Fruit fly (Drosophila melanogaster) whole organism, embryonic: Measurements from ENCODE around the gene kibra.
A peak's percentile ranks its signal among the peaks of the same experiment; 100 is the strongest.

Experiments used
- B-H2 ChIP-seq: fragments of 200-800 bp; sonication (Bioruptor generic); optimal IDR thresholded peaks from 2 replicates; lab custom pipeline; 2018; ENCODE audit warnings: missing biosample characterization, mild to moderate bottlenecking, missing genetic modification characterization
- BEAF-32 ChIP-seq: fragments of 200-800 bp; sonication (Bioruptor generic); optimal IDR thresholded peaks from 3 replicates; lab custom pipeline; 2017; ENCODE audit warnings: missing biosample characterization, missing genetic modification characterization, mild to moderate bottlenecking, moderate library complexity, missing genetic modification reagents
- Bdp1 ChIP-seq: fragments of 200-800 bp; sonication (Bioruptor generic); optimal IDR thresholded peaks from 3 replicates; lab custom pipeline; 2016; ENCODE audit warnings: missing biosample characterization, missing genetic modification characterization
- Bgb ChIP-seq: fragments of 200-800 bp; sonication (Bioruptor generic); IDR thresholded peaks from 2 replicates; pipeline ENCODE4 v1.3.6; 2022; ENCODE audit warnings: missing biosample characterization, missing genetic modification characterization; ENCODE audit not compliant: partially characterized antibody
- CG11093 ChIP-seq: fragments of 200-800 bp; sonication (Bioruptor generic); IDR thresholded peaks from 3 replicates; pipeline ENCODE4 v1.3.6; 2022; ENCODE audit warnings: missing biosample characterization, missing genetic modification characterization
- CG11247 ChIP-seq: fragments of 200-800 bp; sonication (Bioruptor generic); IDR thresholded peaks from 2 replicates; pipeline ENCODE4 v1.3.6; 2022; ENCODE audit warnings: missing biosample characterization, missing genetic modification characterization
- CG12219 ChIP-seq: fragments of 200-800 bp; sonication (Bioruptor generic); optimal IDR thresholded peaks from 3 replicates; lab custom pipeline; 2018; ENCODE audit warnings: missing biosample characterization, mild to moderate bottlenecking, missing genetic modification characterization
- CG12236 ChIP-seq: fragments of 200-800 bp; sonication (Bioruptor generic); optimal IDR thresholded peaks from 2 replicates; lab custom pipeline; 2016; ENCODE audit warnings: missing biosample characterization, missing genetic modification characterization
- CG12299 ChIP-seq: fragments of 200-800 bp; sonication (Bioruptor generic); optimal IDR thresholded peaks from 2 replicates; lab custom pipeline; 2018; ENCODE audit warnings: missing biosample characterization, mild to moderate bottlenecking, missing genetic modification characterization
- CG12659 ChIP-seq: fragments of 200-800 bp; sonication (Bioruptor generic); optimal IDR thresholded peaks from 3 replicates; lab custom pipeline; 2017; ENCODE audit warnings: mild to moderate bottlenecking, missing biosample characterization, missing genetic modification reagents, missing genetic modification characterization
- CG14014 ChIP-seq: fragments of 200-800 bp; sonication (Bioruptor generic); IDR thresholded peaks from 2 replicates; pipeline ENCODE4 v1.3.6; 2022; ENCODE audit warnings: missing biosample characterization, missing genetic modification characterization
- CG14667 ChIP-seq: fragments of 200-800 bp; sonication (Bioruptor generic); IDR thresholded peaks from 2 replicates; pipeline ENCODE4 v1.3.6; 2022; ENCODE audit warnings: missing biosample characterization, missing genetic modification characterization
- CG15011 ChIP-seq: fragments of 200-800 bp; sonication (Bioruptor generic); optimal IDR thresholded peaks from 3 replicates; lab custom pipeline; 2018; ENCODE audit warnings: missing biosample characterization, mild to moderate bottlenecking, missing genetic modification characterization
- CG1647 ChIP-seq: fragments of 200-800 bp; sonication (Bioruptor generic); optimal IDR thresholded peaks from 3 replicates; lab custom pipeline; 2016; ENCODE audit warnings: missing biosample characterization, missing genetic modification characterization
- CG18599 ChIP-seq: fragments of 200-800 bp; sonication (Bioruptor generic); optimal IDR thresholded peaks from 3 replicates; lab custom pipeline; 2017; ENCODE audit warnings: missing biosample characterization, missing genetic modification characterization, mild to moderate bottlenecking, moderate library complexity, missing genetic modification reagents
- CG2120 ChIP-seq: fragments of 200-800 bp; sonication (Bioruptor generic); optimal IDR thresholded peaks from 3 replicates; lab custom pipeline; 2016; ENCODE audit warnings: missing biosample characterization, missing genetic modification characterization
- CG2712 ChIP-seq: fragments of 200-800 bp; optimal IDR thresholded peaks from 3 replicates; lab custom pipeline; 2019; ENCODE audit warnings: missing biosample characterization, mild to moderate bottlenecking, missing genetic modification characterization, moderate library complexity
- CG32767 ChIP-seq: fragments of 200-800 bp; sonication (Bioruptor generic); IDR thresholded peaks from 2 replicates; pipeline ENCODE4 v1.3.6; 2022; ENCODE audit warnings: missing biosample characterization, missing genetic modification characterization
- CG34376 ChIP-seq: fragments of 200-800 bp; sonication (Bioruptor generic); optimal IDR thresholded peaks from 2 replicates; lab custom pipeline; 2018; ENCODE audit warnings: missing biosample characterization, mild to moderate bottlenecking, missing genetic modification characterization
- CG34422 ChIP-seq: fragments of 200-800 bp; sonication (Bioruptor generic); IDR thresholded peaks from 3 replicates; pipeline ENCODE4 v1.3.6; 2022; ENCODE audit warnings: missing biosample characterization, missing genetic modification characterization
- CG4404 ChIP-seq: fragments of 200-800 bp; sonication (Bioruptor generic); IDR thresholded peaks from 2 replicates; pipeline ENCODE4 v1.3.6; 2022; ENCODE audit warnings: missing biosample characterization, missing genetic modification characterization
- CG7556 ChIP-seq: fragments of 200-800 bp; sonication (Bioruptor generic); optimal IDR thresholded peaks from 2 replicates; lab custom pipeline; 2017; ENCODE audit warnings: missing biosample characterization, mild to moderate bottlenecking, missing genetic modification characterization
- CG7928 ChIP-seq: fragments of 200-800 bp; sonication (Bioruptor generic); optimal IDR thresholded peaks from 2 replicates; lab custom pipeline; 2017; ENCODE audit warnings: missing biosample characterization, mild to moderate bottlenecking, missing genetic modification characterization
- CG7963 ChIP-seq: fragments of 200-800 bp; sonication (Bioruptor generic); IDR thresholded peaks from 3 replicates; pipeline ENCODE4 v1.3.6; 2022; ENCODE audit warnings: missing biosample characterization, missing genetic modification characterization; ENCODE audit not compliant: partially characterized antibody
- CG8388 ChIP-seq: fragments of 200-800 bp; sonication (Bioruptor generic); optimal IDR thresholded peaks from 2 replicates; lab custom pipeline; 2019; ENCODE audit warnings: missing biosample characterization, mild to moderate bottlenecking, missing genetic modification characterization, moderate library complexity
- CG8765 ChIP-seq: fragments of 200-800 bp; sonication (Bioruptor generic); IDR thresholded peaks from 2 replicates; pipeline ENCODE4 v1.3.6; 2022; ENCODE audit warnings: missing biosample characterization, missing genetic modification characterization
- CG8924 ChIP-seq: fragments of 200-800 bp; optimal IDR thresholded peaks from 3 replicates; lab custom pipeline; 2019; ENCODE audit warnings: missing biosample characterization, mild to moderate bottlenecking, missing genetic modification characterization, moderate library complexity
- CkIIα-i1 ChIP-seq: fragments of 200-800 bp; sonication (Bioruptor generic); IDR thresholded peaks from 2 replicates; pipeline ENCODE4 v1.3.6; 2022; ENCODE audit warnings: missing biosample characterization, missing genetic modification characterization
- E2f1 ChIP-seq: fragments of 200-800 bp; sonication (Bioruptor generic); IDR thresholded peaks from 2 replicates; pipeline ENCODE4 v1.3.6; 2022; ENCODE audit warnings: missing biosample characterization, missing genetic modification characterization
- Nf-YA ChIP-seq: fragments of 200-800 bp; sonication (Bioruptor generic); IDR thresholded peaks from 2 replicates; pipeline ENCODE4 v1.3.6; 2022; ENCODE audit warnings: missing biosample characterization, missing genetic modification characterization
- Ptx1 ChIP-seq: fragments of 200-800 bp; sonication (Bioruptor generic); IDR thresholded peaks from 2 replicates; pipeline ENCODE4 v1.3.6; 2022; ENCODE audit warnings: missing biosample characterization, missing genetic modification characterization
- Side ChIP-seq: fragments of 200-800 bp; sonication (Bioruptor generic); optimal IDR thresholded peaks from 2 replicates; lab custom pipeline; 2016; ENCODE audit warnings: missing biosample characterization, missing genetic modification characterization
- Spps ChIP-seq: fragments of 200-800 bp; sonication (Bioruptor generic); optimal IDR thresholded peaks from 2 replicates; lab custom pipeline; 2018; ENCODE audit warnings: missing biosample characterization, mild to moderate bottlenecking, missing genetic modification characterization
- al ChIP-seq: fragments of 200-800 bp; sonication (Bioruptor generic); IDR thresholded peaks from 2 replicates; pipeline ENCODE4 v1.3.6; 2022; ENCODE audit warnings: missing biosample characterization, missing genetic modification characterization
- bowl ChIP-seq: fragments of 200-800 bp; sonication (Bioruptor generic); IDR thresholded peaks from 2 replicates; pipeline ENCODE4 v1.3.6; 2022; ENCODE audit warnings: missing biosample characterization, missing genetic modification characterization
- ci ChIP-seq: fragments of 200-800 bp; sonication (Bioruptor generic); IDR thresholded peaks from 3 replicates; pipeline ENCODE4 v1.3.6; 2022; ENCODE audit warnings: missing biosample characterization, missing genetic modification characterization
- fd3F ChIP-seq: fragments of 200-800 bp; sonication (Bioruptor generic); optimal IDR thresholded peaks from 2 replicates; lab custom pipeline; 2018; ENCODE audit warnings: missing biosample characterization, mild to moderate bottlenecking, missing genetic modification characterization, moderate library complexity
- h ChIP-seq: fragments of >200 bp; optimal IDR thresholded peaks from 2 replicates; lab custom pipeline; 2017
- ham ChIP-seq: fragments of 200-800 bp; sonication (Bioruptor generic); IDR thresholded peaks from 2 replicates; pipeline ENCODE4 v1.3.6; 2022; ENCODE audit warnings: missing biosample characterization, missing genetic modification characterization
- klu ChIP-seq: fragments of 200-800 bp; sonication (Bioruptor generic); IDR thresholded peaks from 2 replicates; pipeline ENCODE4 v1.3.6; 2022; ENCODE audit warnings: missing biosample characterization, missing genetic modification characterization
- kni ChIP-seq: fragments of 200-800 bp; sonication (Bioruptor generic); optimal IDR thresholded peaks from 3 replicates; lab custom pipeline; 2017; ENCODE audit warnings: mild to moderate bottlenecking, missing biosample characterization, missing genetic modification reagents, missing genetic modification characterization
- lilli ChIP-seq: fragments of 200-800 bp; sonication (Bioruptor generic); optimal IDR thresholded peaks from 3 replicates; lab custom pipeline; 2016; ENCODE audit warnings: missing biosample characterization, missing genetic modification characterization
- mld ChIP-seq: fragments of 200-800 bp; sonication (Bioruptor generic); IDR thresholded peaks from 3 replicates; pipeline ENCODE4 v1.3.6; 2022; ENCODE audit warnings: missing biosample characterization, missing genetic modification characterization; ENCODE audit not compliant: partially characterized antibody
- nerfin-1 ChIP-seq: fragments of 200-800 bp; sonication (Bioruptor generic); optimal IDR thresholded peaks from 3 replicates; lab custom pipeline; 2019; ENCODE audit warnings: missing biosample characterization, mild to moderate bottlenecking, missing genetic modification characterization, moderate library complexity
- p53 ChIP-seq: fragments of 200-800 bp; sonication (Bioruptor generic); optimal IDR thresholded peaks from 2 replicates; lab custom pipeline; 2016; ENCODE audit warnings: missing biosample characterization, missing genetic modification characterization
- pros ChIP-seq: fragments of 200-800 bp; sonication (Bioruptor generic); optimal IDR thresholded peaks from 3 replicates; lab custom pipeline; 2019; ENCODE audit warnings: missing biosample characterization, mild to moderate bottlenecking, missing genetic modification characterization, moderate library complexity
- run ChIP-seq: fragments of 200-800 bp; sonication (Bioruptor generic); optimal IDR thresholded peaks from 3 replicates; lab custom pipeline; 2018; ENCODE audit warnings: missing biosample characterization, mild to moderate bottlenecking, missing genetic modification characterization
- stc ChIP-seq: fragments of 200-800 bp; sonication (Bioruptor generic); IDR thresholded peaks from 2 replicates; pipeline ENCODE4 v1.3.6; 2022; ENCODE audit warnings: missing biosample characterization, missing genetic modification characterization
- tap ChIP-seq: fragments of 200-800 bp; optimal IDR thresholded peaks from 3 replicates; lab custom pipeline; 2019; ENCODE audit warnings: missing biosample characterization, mild to moderate bottlenecking, missing genetic modification characterization, moderate library complexity
- z ChIP-seq: fragments of 200-800 bp; sonication (Bioruptor generic); IDR thresholded peaks from 3 replicates; pipeline ENCODE4 v1.3.6; 2022; ENCODE audit warnings: missing biosample characterization, missing genetic modification characterization

Gene kibra

dm6 chr3R:14714147-14714903 is 9.7 kb downstream of the kibra start (continued):
- TF ChIP-seq CG14667 (GFP tag; lab: Robert Waterston, UW), result no peak
- TF ChIP-seq CG12659 (GFP tag; lab: Kevin White, UChicago), result no peak
- TF ChIP-seq CG7963 (GFP tag; lab: Robert Waterston, UW), result no peak
- no peak for TF ChIP-seq CG14014 (GFP tag; lab: Robert Waterston, UW)
- TF ChIP-seq CG11093, result no peak
- TF ChIP-seq CG12236 (GFP tag; lab: Kevin White, UChicago), result no peak
- TF ChIP-seq CG32767, result 0 out of 2 replicates have a peak, but pooled peaks have one; percentile 13
- TF ChIP-seq CkIIα-i1 (GFP tag; lab: Robert Waterston, UW), result no peak
- peak; percentile 87 for TF ChIP-seq CG2712 (tag; lab: Kevin White, UChicago)
- TF ChIP-seq run, result peak; percentile 39
- no peak for TF ChIP-seq CG7556 (GFP tag; lab: Kevin White, UChicago)
- no peak for TF ChIP-seq CG2120 (GFP tag; lab: Kevin White, UChicago)
- TF ChIP-seq Bgb, result no peak
- no peak for TF ChIP-seq CG12219
- TF ChIP-seq al (GFP tag; lab: Robert Waterston, UW), result no peak
- TF ChIP-seq CG11247 (GFP tag; lab: Robert Waterston, UW), result no peak
- TF ChIP-seq tap (tag; lab: Kevin White, UChicago), result peak; percentile 78
- peak; percentile 52; the same call in 1 of the 2 replicates for TF ChIP-seq Nf-YA
- TF ChIP-seq kni, result peak; percentile 97
- TF ChIP-seq Bdp1 (GFP tag; lab: Kevin White, UChicago), result no peak
- no peak; the same call in 2 of the 3 replicates for TF ChIP-seq CG34422 (GFP tag; lab: Robert Waterston, UW)
- peak; percentile 33 for TF ChIP-seq Side (GFP tag; lab: Kevin White, UChicago)
- peak; percentile 57 for TF ChIP-seq CG12299 (tag; lab: Kevin White, UChicago)
- peak; percentile 57 for TF ChIP-seq CG4404 (GFP tag; lab: Robert Waterston, UW)
- TF ChIP-seq pros, result peak; percentile 91
- peak; percentile 46; the same call in 1 of the 2 replicates for TF ChIP-seq E2f1
- TF ChIP-seq Spps (tag; lab: Kevin White, UChicago), result peak; percentile 91
- TF ChIP-seq nerfin-1, result no peak
- TF ChIP-seq ci (GFP tag; lab: Robert Waterston, UW), result peak; percentile 67
- TF ChIP-seq Ptx1 (GFP tag; lab: Robert Waterston, UW), result no peak; the same call in 1 of the 2 replicates
- no peak; the same call in 1 of the 2 replicates for TF ChIP-seq stc (GFP tag; lab: Robert Waterston, UW)
- TF ChIP-seq CG18599 (GFP tag; lab: Kevin White, UChicago), result peak; percentile 76
- no peak for TF ChIP-seq fd3F
- TF ChIP-seq CG15011 (GFP tag; lab: Kevin White, UChicago), result peak; percentile 65
- no peak for TF ChIP-seq B-H2
- TF ChIP-seq h (lab: Kevin White, UChicago), result no peak
- TF ChIP-seq ham, result no peak
- no peak for TF ChIP-seq CG34376 (GFP tag; lab: Kevin White, UChicago)
- peak; percentile 27; the same call in 1 of the 3 replicates for TF ChIP-seq z (GFP tag; lab: Robert Waterston, UW)
- peak; percentile 26 for TF ChIP-seq CG1647 (GFP tag; lab: Kevin White, UChicago)
- TF ChIP-seq CG8924, result peak; percentile 78
- TF ChIP-seq lilli (GFP tag; lab: Kevin White, UChicago), result no peak
- TF ChIP-seq BEAF-32 (GFP tag; lab: Kevin White, UChicago), result no peak
- peak; percentile 8 for TF ChIP-seq p53
- no peak for TF ChIP-seq mld (GFP tag; lab: Robert Waterston, UW)
- TF ChIP-seq klu (GFP tag; lab: Robert Waterston, UW), result no peak
- TF ChIP-seq CG8388 (GFP tag; lab: Kevin White, UChicago), result peak; percentile 83
- no peak for TF ChIP-seq bowl (GFP tag; lab: Robert Waterston, UW)
- peak; percentile 27 for TF ChIP-seq CG7928 (GFP tag; lab: Kevin White, UChicago)
- TF ChIP-seq CG8765, result peak; percentile 10; the same call in 1 of the 2 replicates
